Worm (Caenorhabditis elegans) whole organism, L2 larva: ENCODE measurements around the gene Y6G8.2.

ENCODE experiments used
- F13H6.1 ChIP-seq: sonication (generic microtip); optimal IDR thresholded peaks from 2 replicates; lab custom pipeline; 2016; ENCODE audit warnings: missing genetic modification characterization, missing compliant biosample characterization
- R02D3.7 ChIP-seq: fragments of 150-350 bp; optimal IDR thresholded peaks from 2 replicates; lab custom pipeline; 2014; ENCODE audit warnings: missing biosample characterization, missing genetic modification characterization
- ama-1 ChIP-seq: fragments of 150-350 bp; optimal IDR thresholded peaks from 2 replicates; lab custom pipeline; 2018; ENCODE audit warnings: inconsistent platforms
- ceh-82 ChIP-seq: fragments of 150-350 bp; optimal IDR thresholded peaks from 2 replicates; lab custom pipeline; 2014; ENCODE audit warnings: missing biosample characterization, missing genetic modification characterization
- egl-27 ChIP-seq: sonication (generic microtip); optimal IDR thresholded peaks from 3 replicates; lab custom pipeline; 2017; ENCODE audit warnings: missing biosample characterization, missing genetic modification reagents, missing genetic modification characterization
- elt-3 ChIP-seq: sonication (generic microtip); optimal IDR thresholded peaks from 2 replicates; lab custom pipeline; 2017; ENCODE audit warnings: missing biosample characterization, missing genetic modification characterization
- nhr-11 ChIP-seq: fragments of 150-350 bp; optimal IDR thresholded peaks from 2 replicates; lab custom pipeline; 2014; ENCODE audit warnings: missing biosample characterization, missing genetic modification characterization
- sem-4 ChIP-seq: fragments of 150-350 bp; optimal IDR thresholded peaks from 2 replicates; lab custom pipeline; 2014; ENCODE audit warnings: missing biosample characterization, missing genetic modification reagents, missing genetic modification characterization
- unc-62 ChIP-seq: fragments of 150-350 bp; optimal IDR thresholded peaks from 2 replicates; lab custom pipeline; 2014; ENCODE audit warnings: missing biosample characterization, missing genetic modification reagents, missing genetic modification characterization
- ztf-1 ChIP-seq: fragments of 200-800 bp; sonication (Bioruptor generic); conservative IDR thresholded peaks from 2 replicates; pipeline ENCODE4 v1.3.6; 2022; ENCODE audit warnings: missing genetic modification characterization, missing compliant biosample characterization

ce11 chrV:17615609-17616008 lies 16.9 kb upstream of the Y6G8.2 start, which contains the start of gene Y6G8.5:
- no peak for TF ChIP-seq F13H6.1 (tag; lab: Kevin White, UChicago)
- TF ChIP-seq ama-1 (lab: Kevin White, UChicago): no peak
- TF ChIP-seq elt-3 (tag; lab: Kevin White, UChicago): no peak
- no peak for TF ChIP-seq unc-62 (GFP tag; lab: Kevin White, UChicago)
- no peak for TF ChIP-seq nhr-11
- no peak for TF ChIP-seq egl-27
- TF ChIP-seq sem-4 (tag; lab: Kevin White, UChicago): no peak
- TF ChIP-seq ztf-1 (GFP tag; lab: Robert Waterston, UW): no peak
- no peak for TF ChIP-seq ceh-82
- no peak for TF ChIP-seq R02D3.7
